Fruit fly (Drosophila melanogaster): Measurements from ENCODE around the gene Syx8.

The Syx8 gene

DNA sequence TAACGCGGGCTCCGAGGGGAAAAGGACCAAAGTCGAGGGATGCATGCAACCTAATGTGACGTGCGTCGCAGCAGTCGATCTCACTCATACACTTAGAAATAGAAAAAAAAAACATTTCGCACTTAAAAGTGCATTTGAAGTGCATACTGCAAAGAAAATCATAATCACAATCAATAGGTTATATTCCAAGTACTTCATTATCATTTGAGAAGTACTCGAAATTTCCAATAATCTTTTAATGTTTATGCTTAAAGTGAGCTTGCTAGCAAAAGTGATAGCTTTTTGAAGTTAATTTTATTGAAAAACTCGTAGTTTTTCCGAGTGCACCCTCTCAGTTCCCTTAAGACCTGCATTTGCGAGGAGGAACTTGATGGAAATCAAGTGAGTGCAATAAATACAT, 47.7 kb upstream of the Syx8 start (continued):
- TF ChIP-seq CG11294 (GFP tag; IDR thresholded peaks at IDR 0.05) (no peak), CG6808 (GFP tag; optimal IDR thresholded peaks at IDR 0.05) (no peak), Hr39 (GFP tag; optimal IDR thresholded peaks at IDR 0.05) (no peak), CG7368 (GFP tag; optimal IDR thresholded peaks at IDR 0.05) (no peak), OdsH (GFP tag; optimal IDR thresholded peaks at IDR 0.05) (no peak), fd59A (GFP tag; optimal IDR thresholded peaks at IDR 0.05) (no peak), Sox15 (GFP tag; optimal IDR thresholded peaks at IDR 0.05) (no peak), CG31627 (GFP tag; optimal IDR thresholded peaks at IDR 0.05) (no peak), Eip78C (GFP tag) (peak; percentile 59), Met (GFP tag; optimal IDR thresholded peaks at IDR 0.05) (no peak), CG34406 (GFP tag; optimal IDR thresholded peaks at IDR 0.05) (no peak), dsx (GFP tag; optimal IDR thresholded peaks at IDR 0.05; ENCODE audit: poor library complexity, severe bottlenecking) (no peak), pdm3 (GFP tag; optimal IDR thresholded peaks at IDR 0.05) (no peak), esn (GFP tag; optimal IDR thresholded peaks at IDR 0.05) (no peak), eg (GFP tag; IDR thresholded peaks at IDR 0.05) (no peak), CG8119 (GFP tag; IDR thresholded peaks at IDR 0.05) (peak; percentile 23; the same call in 1 of the 3 replicates)

- TF ChIP-seq lz (GFP tag; optimal IDR thresholded peaks at IDR 0.05): no peak
- TF ChIP-seq Smox (GFP tag; optimal IDR thresholded peaks at IDR 0.05): no peak
- TF ChIP-seq CG10669 (GFP tag; optimal IDR thresholded peaks at IDR 0.05): no peak
- TF ChIP-seq Gug (GFP tag; IDR thresholded peaks at IDR 0.05): no peak
- TF ChIP-seq CG34406 (GFP tag; optimal IDR thresholded peaks at IDR 0.05): no peak
Observed at dm6 chr3L:16634091-16634490, 47.2 kb upstream of the Syx8 start.

dm6 chr3L:16631844-16632537, 45.1 kb upstream of the Syx8 start:
- no peak for TF ChIP-seq CG4318 (GFP tag; optimal IDR thresholded peaks at IDR 0.05)
- no peak for TF ChIP-seq CG1621 (tag; optimal IDR thresholded peaks at IDR 0.05)
- TF ChIP-seq CG10631 (GFP tag; optimal IDR thresholded peaks at IDR 0.05): no peak
- peak; percentile 47 for TF ChIP-seq Eip78C (GFP tag)
- peak; percentile 17; the same call in 1 of the 3 replicates for TF ChIP-seq CG6163 (GFP tag; IDR thresholded peaks at IDR 0.05)
- peak; percentile 8 for TF ChIP-seq esn (GFP tag; optimal IDR thresholded peaks at IDR 0.05)

- TF ChIP-seq CG16779 (tag; optimal IDR thresholded peaks at IDR 0.05) (no peak), Smox (GFP tag; optimal IDR thresholded peaks at IDR 0.05) (no peak), net (GFP tag; optimal IDR thresholded peaks at IDR 0.05) (no peak), CG11294 (GFP tag; IDR thresholded peaks at IDR 0.05) (no peak), CG8319 (GFP tag; optimal IDR thresholded peaks at IDR 0.05) (no peak), Eip78C (GFP tag) (peak; percentile 65), CG7368 (GFP tag; optimal IDR thresholded peaks at IDR 0.05) (no peak), Ets21C (GFP tag; optimal IDR thresholded peaks at IDR 0.05) (no peak), CG6276 (GFP tag; optimal IDR thresholded peaks at IDR 0.05) (no peak), Hr4 (GFP tag; optimal IDR thresholded peaks at IDR 0.05) (no peak), fkh (GFP tag; optimal IDR thresholded peaks at IDR 0.05) (no peak), pdm3 (GFP tag; optimal IDR thresholded peaks at IDR 0.05) (no peak), dsx (GFP tag; optimal IDR thresholded peaks at IDR 0.05; ENCODE audit: poor library complexity, severe bottlenecking) (peak; percentile 72)
Observed at dm6 chr3L:16629793-16630192, 42.9 kb upstream of the Syx8 start.

DNA sequence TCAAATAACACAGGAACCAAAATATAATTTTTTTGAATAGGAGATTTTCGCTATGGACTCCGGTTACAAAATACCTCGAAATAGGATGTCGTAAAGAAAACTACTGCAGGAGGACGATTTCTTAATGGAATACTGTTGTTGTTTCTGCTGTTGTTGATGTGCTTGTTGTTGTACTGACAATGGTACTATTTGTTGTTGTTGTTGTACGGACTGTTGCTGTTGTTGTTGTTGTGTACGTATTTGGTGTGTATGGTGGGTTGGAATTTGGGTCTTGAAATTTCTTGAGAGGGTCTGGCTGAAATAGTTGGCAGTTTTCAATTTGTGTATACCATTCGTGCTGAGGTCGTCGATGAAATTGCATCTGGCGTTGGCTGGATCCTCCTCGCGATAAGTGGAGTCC, 39.3 kb upstream of the Syx8 start:
- TF ChIP-seq CG1621 (tag; optimal IDR thresholded peaks at IDR 0.05): no peak
- TF ChIP-seq CG4318 (GFP tag; optimal IDR thresholded peaks at IDR 0.05): no peak
- TF ChIP-seq Hr38 (GFP tag; optimal IDR thresholded peaks at IDR 0.05): no peak
- TF ChIP-seq CG34406 (GFP tag; optimal IDR thresholded peaks at IDR 0.05): no peak
- no peak for TF ChIP-seq CG8632 (GFP tag; optimal IDR thresholded peaks at IDR 0.05)
- TF ChIP-seq dsx (GFP tag; optimal IDR thresholded peaks at IDR 0.05; ENCODE audit: poor library complexity, severe bottlenecking): no peak
- no peak for TF ChIP-seq Eip75B (GFP tag; optimal IDR thresholded peaks at IDR 0.05)

Measured in whole organism, prepupa.